Worm (Caenorhabditis elegans) whole organism, late embryonic: ENCODE data around the gene F46F5.15.

Source experiments
- T23F11.4 ChIP-seq: fragments of 200-800 bp; sonication (Bioruptor generic); optimal IDR thresholded peaks from 2 replicates; lab custom pipeline; 2018; ENCODE audit warnings: mild to moderate bottlenecking, missing genetic modification characterization, missing compliant biosample characterization
- ama-1 ChIP-seq: fragments of 150-350 bp; optimal IDR thresholded peaks from 2 replicates; lab custom pipeline; 2014
- ceh-45 ChIP-seq: fragments of 200-800 bp; sonication (Bioruptor generic); IDR thresholded peaks from 2 replicates; pipeline ENCODE4 v1.3.6; 2022; ENCODE audit warnings: missing genetic modification reagents, missing genetic modification characterization, missing compliant biosample characterization
- pag-3 ChIP-seq: sonication (generic microtip); optimal IDR thresholded peaks from 2 replicates; lab custom pipeline; 2016; ENCODE audit warnings: missing compliant biosample characterization, missing genetic modification characterization, borderline replicate concordance

DNA sequence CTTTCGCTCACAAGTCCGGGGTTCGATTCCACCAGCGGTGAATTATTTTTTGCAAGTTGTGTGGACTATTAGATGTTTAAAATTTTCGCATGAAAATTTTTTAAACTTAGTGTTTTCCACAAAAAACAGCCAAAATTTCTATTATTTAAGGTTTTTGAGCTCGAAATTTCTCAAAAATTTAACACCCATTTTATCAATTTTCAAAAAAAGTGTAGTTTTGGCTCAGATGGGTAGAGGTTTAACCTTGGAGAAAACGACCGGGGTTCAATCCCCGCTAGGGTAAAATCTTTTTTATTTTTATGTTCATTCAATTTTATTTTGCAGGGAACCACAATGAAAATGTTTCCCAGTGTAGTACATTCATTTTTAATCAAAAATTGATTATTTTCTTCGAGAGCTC lies 19.0 kb upstream of the F46F5.15 start:
- TF ChIP-seq ceh-45 (GFP tag; lab: Robert Waterston, UW): no peak
- no peak for TF ChIP-seq pag-3 (tag; lab: Kevin White, UChicago)
- TF ChIP-seq T23F11.4: no peak
- no peak for TF ChIP-seq ama-1 (lab: Kevin White, UChicago)
